Worm (Caenorhabditis elegans) whole organism, late embryonic: ENCODE data around the gene csp-2.

Experiments used
- ama-1 ChIP-seq: fragments of 150-350 bp; optimal IDR thresholded peaks from 2 replicates; lab custom pipeline; 2014
- ceh-9 ChIP-seq: sonication (generic microtip); optimal IDR thresholded peaks from 2 replicates; lab custom pipeline; 2016; ENCODE audit warnings: mild to moderate bottlenecking, missing genetic modification characterization, inconsistent platforms, missing compliant biosample characterization
- dve-1 ChIP-seq: sonication (generic microtip); optimal IDR thresholded peaks from 2 replicates; lab custom pipeline; 2017; ENCODE audit warnings: antibody characterized with exemption, mild to moderate bottlenecking, missing genetic modification characterization, missing compliant biosample characterization
- elt-4 ChIP-seq: sonication (generic microtip); optimal IDR thresholded peaks from 2 replicates; lab custom pipeline; 2016; ENCODE audit warnings: missing genetic modification characterization, missing compliant biosample characterization
- lin-11 ChIP-seq: fragments of 200-800 bp; sonication (Bioruptor generic); optimal IDR thresholded peaks from 2 replicates; lab custom pipeline; 2018; ENCODE audit warnings: mild to moderate bottlenecking, missing genetic modification characterization, missing compliant biosample characterization
- pha-4 ChIP-seq: fragments of 150-350 bp; optimal IDR thresholded peaks from 2 replicates; lab custom pipeline; 2018; ENCODE audit warnings: missing biosample characterization, missing genetic modification reagents, missing genetic modification characterization
- tbx-2 ChIP-seq: sonication (generic microtip); optimal IDR thresholded peaks from 2 replicates; lab custom pipeline; 2016; ENCODE audit warnings: missing genetic modification characterization, missing compliant biosample characterization
- ttx-3 ChIP-seq: sonication (generic microtip); optimal IDR thresholded peaks from 2 replicates; lab custom pipeline; 2016; ENCODE audit warnings: missing genetic modification reagents, missing genetic modification characterization, missing compliant biosample characterization
- zip-5 ChIP-seq: sonication (generic microtip); optimal IDR thresholded peaks from 2 replicates; lab custom pipeline; 2016; ENCODE audit warnings: missing genetic modification characterization, missing compliant biosample characterization

DNA sequence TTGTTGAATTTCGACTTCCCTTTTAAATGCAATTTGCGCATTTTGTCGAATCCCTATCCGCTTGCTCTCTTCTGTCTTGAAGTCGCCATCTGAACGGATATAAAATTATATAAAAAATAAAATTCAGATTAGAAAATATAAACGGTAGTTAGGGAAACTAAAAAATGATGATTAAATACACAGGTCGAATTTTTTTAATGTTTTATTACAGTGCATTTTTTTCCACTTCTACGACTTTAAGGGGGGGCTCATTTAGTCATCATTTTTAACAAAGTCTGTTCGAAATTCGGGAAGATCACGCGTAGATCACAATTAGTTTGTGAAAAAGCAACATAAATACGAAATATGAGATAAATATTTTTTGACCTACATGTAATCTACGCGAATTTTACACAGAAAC lies 35.3 kb downstream of the csp-2 start, which contains the start of gene Y73B6BL.14:
- TF ChIP-seq pha-4 (no peak), ama-1 (lab: Kevin White, UChicago) (no peak), ttx-3 (tag; lab: Kevin White, UChicago) (no peak), dve-1 (tag; lab: Kevin White, UChicago) (no peak), ceh-9 (tag; lab: Kevin White, UChicago) (no peak), tbx-2 (tag; lab: Kevin White, UChicago) (no peak), lin-11 (tag; lab: Kevin White, UChicago) (no peak), elt-4 (tag; lab: Kevin White, UChicago) (no peak), zip-5 (tag; lab: Kevin White, UChicago) (no peak)
